Worm (Caenorhabditis elegans): ENCODE data around the gene aakb-2.

DNA sequence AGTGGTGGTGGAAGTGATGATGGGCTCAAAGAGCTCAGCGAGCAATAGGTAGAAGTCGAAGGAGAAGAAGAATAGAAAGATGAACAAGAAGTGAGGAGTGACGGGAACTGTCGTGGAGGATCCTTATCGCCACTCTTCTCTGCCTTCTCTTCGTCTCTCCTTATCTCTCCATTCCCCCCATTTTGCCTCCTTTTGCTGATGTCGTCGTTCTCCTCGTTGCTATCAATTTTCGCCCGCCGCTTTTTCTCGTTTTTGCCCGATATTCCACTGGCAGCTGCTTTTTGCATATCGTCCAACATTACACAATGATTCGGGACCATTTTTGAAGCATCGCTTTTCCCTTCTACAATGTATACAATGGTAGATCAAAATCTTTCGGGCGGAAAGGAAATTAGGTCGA lies 30.4 kb downstream of the aakb-2 start:
- TF ChIP-seq daf-12 (tag; optimal IDR thresholded peaks at IDR 0.05) = no peak
- TF ChIP-seq ceh-9 (tag; optimal IDR thresholded peaks at IDR 0.05) = no peak
- TF ChIP-seq ama-1 (optimal IDR thresholded peaks at IDR 0.05) = no peak
- TF ChIP-seq mdl-1 (tag; optimal IDR thresholded peaks at IDR 0.05) = no peak
- no peak for TF ChIP-seq lin-39 (tag; optimal IDR thresholded peaks at IDR 0.05)
- no peak for TF ChIP-seq nhr-237 (tag; optimal IDR thresholded peaks at IDR 0.05)
- no peak for TF ChIP-seq lin-15B (tag; optimal IDR thresholded peaks at IDR 0.05)
- no peak for TF ChIP-seq pqm-1 (tag; optimal IDR thresholded peaks at IDR 0.05)
- TF ChIP-seq unc-39 (tag; optimal IDR thresholded peaks at IDR 0.05) = no peak
- TF ChIP-seq ceh-16 (tag; optimal IDR thresholded peaks at IDR 0.05) = no peak
- TF ChIP-seq nhr-28 (tag; optimal IDR thresholded peaks at IDR 0.05) = no peak
- no peak for TF ChIP-seq ztf-4 (tag; optimal IDR thresholded peaks at IDR 0.05)
